Fruit fly (Drosophila melanogaster): ENCODE results near the gene CG18858.

Gene CG18858

dm6 chr2L:20476718-20477277 lies 17.9 kb upstream of the CG18858 start:
- TF ChIP-seq Met (GFP tag; optimal IDR thresholded peaks at IDR 0.05), result no peak
- 0 out of 3 replicates have a peak, but pooled peaks have one; percentile 18 for TF ChIP-seq CG6163 (GFP tag; IDR thresholded peaks at IDR 0.05)
- no peak for TF ChIP-seq Hr39 (GFP tag; optimal IDR thresholded peaks at IDR 0.05)
- peak; percentile 20 for TF ChIP-seq CG3919 (GFP tag; optimal IDR thresholded peaks at IDR 0.05)
- no peak for TF ChIP-seq CG8319 (GFP tag; optimal IDR thresholded peaks at IDR 0.05)
- TF ChIP-seq CG6854 (GFP tag; optimal IDR thresholded peaks at IDR 0.05), result no peak
- TF ChIP-seq Eip75B (GFP tag; optimal IDR thresholded peaks at IDR 0.05), result no peak
- peak; percentile 17 for TF ChIP-seq Eip78C (GFP tag)
- TF ChIP-seq Lpt (GFP tag; optimal IDR thresholded peaks at IDR 0.05), result peak; percentile 56
- TF ChIP-seq spab (GFP tag; optimal IDR thresholded peaks at IDR 0.05), result no peak

dm6 chr2L:20473285-20473684 lies 14.4 kb upstream of the CG18858 start, which contains the start of gene CG43233:
CG43233 (minus strand) TSS chr2L:20473385.
- TF ChIP-seq CG9139 (GFP tag; optimal IDR thresholded peaks at IDR 0.05) (no peak), CG4318 (GFP tag; optimal IDR thresholded peaks at IDR 0.05) (no peak), CG11762 (GFP tag; optimal IDR thresholded peaks at IDR 0.05; ENCODE audit: insufficient read depth) (no peak), Blimp-1 (GFP tag; optimal IDR thresholded peaks at IDR 0.05) (no peak), eg (GFP tag; IDR thresholded peaks at IDR 0.05) (no peak), Eip93F (GFP tag; optimal IDR thresholded peaks at IDR 0.05) (no peak)

- TF ChIP-seq CG6854 (GFP tag; optimal IDR thresholded peaks at IDR 0.05) (no peak), CG10669 (GFP tag; optimal IDR thresholded peaks at IDR 0.05) (no peak), cyc (GFP tag; optimal IDR thresholded peaks at IDR 0.05) (peak; percentile 1), Hr39 (GFP tag; optimal IDR thresholded peaks at IDR 0.05) (peak; percentile 12), Sox102F (GFP tag; optimal IDR thresholded peaks at IDR 0.05) (peak; percentile 8), fkh (GFP tag; optimal IDR thresholded peaks at IDR 0.05) (no peak), Ets21C (GFP tag; optimal IDR thresholded peaks at IDR 0.05) (no peak), CG11762 (GFP tag; optimal IDR thresholded peaks at IDR 0.05; ENCODE audit: insufficient read depth) (no peak), vri (GFP tag; optimal IDR thresholded peaks at IDR 0.05) (no peak), CG6163 (GFP tag; IDR thresholded peaks at IDR 0.05) (no peak), esn (GFP tag; optimal IDR thresholded peaks at IDR 0.05) (no peak), dac (GFP tag; optimal IDR thresholded peaks at IDR 0.05) (peak; percentile 15), svp (GFP tag) (peak; percentile 52), OdsH (GFP tag; optimal IDR thresholded peaks at IDR 0.05) (peak; percentile 19), fd85E (GFP tag; optimal IDR thresholded peaks at IDR 0.05) (no peak), CG8319 (GFP tag; optimal IDR thresholded peaks at IDR 0.05) (no peak), acj6 (GFP tag; optimal IDR thresholded peaks at IDR 0.05) (peak; percentile 15), CG9139 (GFP tag; optimal IDR thresholded peaks at IDR 0.05) (no peak), Met (GFP tag; optimal IDR thresholded peaks at IDR 0.05) (peak; percentile 1), Sox15 (GFP tag; optimal IDR thresholded peaks at IDR 0.05) (no peak), Eip78C (GFP tag) (peak; percentile 52), CG15336 (GFP tag; IDR thresholded peaks at IDR 0.05) (no peak), salr (GFP tag; optimal IDR thresholded peaks at IDR 0.05) (no peak), lz (GFP tag; optimal IDR thresholded peaks at IDR 0.05) (no peak), CG6792 (GFP tag; optimal IDR thresholded peaks at IDR 0.05) (no peak), ss (GFP tag; optimal IDR thresholded peaks at IDR 0.05) (no peak), CG3919 (GFP tag; optimal IDR thresholded peaks at IDR 0.05) (peak; percentile 28)
Measured at dm6 chr2L:20464385-20464784, 5.5 kb upstream of the CG18858 start.

- TF ChIP-seq CG8319 (GFP tag; optimal IDR thresholded peaks at IDR 0.05) (peak; percentile 43), Sox14 (GFP tag; optimal IDR thresholded peaks at IDR 0.05) (peak; percentile 23), CG11294 (GFP tag; IDR thresholded peaks at IDR 0.05) (peak; percentile 23; the same call in 1 of the 2 replicates), svp (GFP tag) (peak; percentile 96), Gug (GFP tag; IDR thresholded peaks at IDR 0.05) (peak; percentile 54; the same call in 1 of the 2 replicates), Ets96B (tag; optimal IDR thresholded peaks at IDR 0.05) (peak; percentile 34), salr (GFP tag; optimal IDR thresholded peaks at IDR 0.05) (no peak), CG6808 (GFP tag; optimal IDR thresholded peaks at IDR 0.05) (peak; percentile 45), pdm3 (GFP tag; optimal IDR thresholded peaks at IDR 0.05) (no peak), Sox102F (GFP tag; optimal IDR thresholded peaks at IDR 0.05) (no peak), dac (GFP tag; optimal IDR thresholded peaks at IDR 0.05) (no peak), CG6276 (GFP tag; optimal IDR thresholded peaks at IDR 0.05) (peak; percentile 27), CG7368 (GFP tag; optimal IDR thresholded peaks at IDR 0.05) (peak; percentile 68), CG34406 (GFP tag; optimal IDR thresholded peaks at IDR 0.05) (no peak), CG32006 (GFP tag; optimal IDR thresholded peaks at IDR 0.05) (no peak), Eip78C (GFP tag) (peak; percentile 85), achi (GFP tag; optimal IDR thresholded peaks at IDR 0.05) (peak; percentile 10), CG3919 (GFP tag; optimal IDR thresholded peaks at IDR 0.05) (peak; percentile 59)
Measured at dm6 chr2L:20463316-20463856, 4.5 kb upstream of the CG18858 start, which contains the start of gene CG2493. CG2493 (minus strand) TSS chr2L:20463444.

Data from whole organism, prepupa.